Worm (Caenorhabditis elegans) whole organism, L4 larva: ENCODE measurements around the gene swp-1.

Source experiments
- D1046.2 ChIP-seq: fragments of 200-800 bp; sonication (Bioruptor generic); IDR thresholded peaks from 2 replicates; pipeline ENCODE4 v1.3.6; 2022; ENCODE audit warnings: missing genetic modification characterization, missing compliant biosample characterization
- F37D6.2 ChIP-seq: sonication (generic microtip); optimal IDR thresholded peaks from 2 replicates; lab custom pipeline; 2016; ENCODE audit warnings: mild to moderate bottlenecking, missing genetic modification characterization, missing compliant biosample characterization
- F49E8.2 ChIP-seq: sonication (generic microtip); optimal IDR thresholded peaks from 2 replicates; lab custom pipeline; 2016; ENCODE audit warnings: missing compliant biosample characterization, mild to moderate bottlenecking, missing genetic modification characterization, borderline replicate concordance
- ceh-82 ChIP-seq: sonication (generic microtip); optimal IDR thresholded peaks from 2 replicates; lab custom pipeline; 2017; ENCODE audit warnings: missing biosample characterization, missing genetic modification characterization
- ctbp-1 ChIP-seq: fragments of 200-800 bp; sonication (Bioruptor generic); IDR thresholded peaks from 2 replicates; pipeline ENCODE4 v1.3.6; 2022; ENCODE audit warnings: missing genetic modification reagents, missing genetic modification characterization, missing compliant biosample characterization
- egl-27 ChIP-seq: sonication (generic microtip); optimal IDR thresholded peaks from 3 replicates; lab custom pipeline; 2017; ENCODE audit warnings: missing biosample characterization, missing genetic modification reagents, missing genetic modification characterization
- hlh-30 ChIP-seq: sonication (generic microtip); optimal IDR thresholded peaks from 2 replicates; lab custom pipeline; 2017; ENCODE audit warnings: antibody characterized with exemption, mild to moderate bottlenecking, missing genetic modification characterization, missing compliant biosample characterization; ENCODE audit not compliant: insufficient read depth
- mep-1 ChIP-seq: fragments of 150-350 bp; sonication (generic microtip); optimal IDR thresholded peaks from 3 replicates; lab custom pipeline; 2014; ENCODE audit warnings: missing biosample characterization, missing genetic modification characterization
- nhr-28 ChIP-seq: fragments of 150-350 bp; optimal IDR thresholded peaks from 2 replicates; lab custom pipeline; 2014; ENCODE audit warnings: missing biosample characterization, missing genetic modification characterization
- zag-1 ChIP-seq: fragments of 150-350 bp; optimal IDR thresholded peaks from 2 replicates; lab custom pipeline; 2014; ENCODE audit warnings: missing biosample characterization, missing genetic modification characterization
- ztf-11 ChIP-seq: fragments of 150-350 bp; optimal IDR thresholded peaks from 2 replicates; lab custom pipeline; 2014; ENCODE audit warnings: missing biosample characterization, missing genetic modification characterization

DNA sequence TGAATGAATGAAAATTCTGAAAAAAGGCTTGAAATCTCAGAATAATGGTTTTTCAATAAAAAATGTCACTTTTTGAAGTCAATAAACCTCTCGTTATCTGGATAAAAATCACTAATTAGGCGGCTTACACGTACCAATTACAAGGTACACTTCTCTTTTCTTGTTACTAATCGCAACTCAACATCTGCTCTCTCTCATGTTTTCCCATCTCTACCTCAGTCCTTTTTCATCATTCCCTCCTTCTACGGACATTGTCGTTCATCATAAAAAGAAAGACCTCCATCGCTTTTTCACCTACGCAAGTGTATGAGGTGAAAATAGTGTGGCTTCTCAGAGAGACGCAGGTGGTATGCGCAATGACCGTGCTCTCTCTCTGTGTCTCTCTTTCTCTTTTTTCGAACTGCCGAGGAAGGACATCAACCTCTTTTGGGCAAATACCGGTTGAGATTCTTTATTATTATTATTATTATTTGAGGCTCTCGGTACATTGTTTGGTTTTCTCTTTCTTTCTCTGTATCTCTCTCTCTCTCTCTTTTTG is 37.3 kb downstream of the swp-1 start:
- TF ChIP-seq D1046.2 (no peak), hlh-30 (tag; lab: Kevin White, UChicago) (no peak), zag-1 (tag; lab: Kevin White, UChicago) (no peak), mep-1 (peak; percentile 28), ceh-82 (tag; lab: Kevin White, UChicago) (no peak), egl-27 (tag; lab: Kevin White, UChicago) (no peak), F49E8.2 (tag; lab: Kevin White, UChicago) (no peak), nhr-28 (peak; percentile 21), ztf-11 (tag; lab: Kevin White, UChicago) (no peak), ctbp-1 (GFP tag; lab: Robert Waterston, UW) (no peak), F37D6.2 (no peak)
